Worm (Caenorhabditis elegans) whole organism, L4 larva: ENCODE data around the gene F23B2.10.

Source experiments
- D1046.2 ChIP-seq: fragments of 200-800 bp; sonication (Bioruptor generic); IDR thresholded peaks from 2 replicates; pipeline ENCODE4 v1.3.6; 2022; ENCODE audit warnings: missing genetic modification characterization, missing compliant biosample characterization
- F26F4.8 ChIP-seq: fragments of 200-800 bp; sonication (Bioruptor generic); conservative IDR thresholded peaks from 2 replicates; pipeline ENCODE4 v1.3.6; 2022; ENCODE audit warnings: missing genetic modification characterization, missing compliant biosample characterization
- F44E2.7 ChIP-seq: fragments of 200-800 bp; sonication (Bioruptor generic); IDR thresholded peaks from 2 replicates; pipeline ENCODE4 v2.1.2; 2022; ENCODE audit warnings: missing genetic modification characterization, missing compliant biosample characterization
- F49E8.2 ChIP-seq: sonication (generic microtip); optimal IDR thresholded peaks from 2 replicates; lab custom pipeline; 2016; ENCODE audit warnings: missing compliant biosample characterization, mild to moderate bottlenecking, missing genetic modification characterization, borderline replicate concordance
- R02D3.7 ChIP-seq: fragments of 150-350 bp; sonication (generic microtip); optimal IDR thresholded peaks from 3 replicates; lab custom pipeline; 2014; ENCODE audit warnings: missing biosample characterization, missing genetic modification characterization
- Y48G9A.11 ChIP-seq: fragments of 200-800 bp; sonication (Bioruptor generic); IDR thresholded peaks from 2 replicates; pipeline ENCODE4 v1.3.6; 2022; ENCODE audit warnings: missing genetic modification reagents, missing genetic modification characterization, missing compliant biosample characterization
- Y5F2A.4 ChIP-seq: fragments of 200-800 bp; sonication (Bioruptor generic); optimal IDR thresholded peaks from 2 replicates; lab custom pipeline; 2018; ENCODE audit warnings: mild to moderate bottlenecking, missing genetic modification characterization, missing compliant biosample characterization
- ama-1 ChIP-seq: fragments of 150-350 bp; optimal IDR thresholded peaks from 2 replicates; lab custom pipeline; 2014; ENCODE audit warnings: inconsistent platforms, mixed read lengths
- ceh-28 ChIP-seq: fragments of 150-350 bp; optimal IDR thresholded peaks from 2 replicates; lab custom pipeline; 2014; ENCODE audit warnings: missing biosample characterization, missing genetic modification reagents, missing genetic modification characterization
- ceh-32 ChIP-seq: sonication (generic microtip); optimal IDR thresholded peaks from 2 replicates; lab custom pipeline; 2016; ENCODE audit warnings: mild to moderate bottlenecking, missing genetic modification characterization, missing compliant biosample characterization; ENCODE audit not compliant: poor library complexity
- ceh-44 ChIP-seq: fragments of 200-800 bp; sonication (Bioruptor generic); IDR thresholded peaks from 2 replicates; pipeline ENCODE4 v1.3.6; 2022; ENCODE audit warnings: missing genetic modification reagents, missing genetic modification characterization, missing compliant biosample characterization
- ceh-62 ChIP-seq: sonication (generic microtip); optimal IDR thresholded peaks from 2 replicates; lab custom pipeline; 2017; ENCODE audit warnings: missing biosample characterization, missing genetic modification characterization
- cey-2 ChIP-seq: sonication (generic microtip); optimal IDR thresholded peaks from 3 replicates; lab custom pipeline; 2017; ENCODE audit warnings: missing genetic modification characterization, mild to moderate bottlenecking, missing compliant biosample characterization, antibody characterized with exemption, borderline replicate concordance; ENCODE audit not compliant: insufficient read depth
- ctbp-1 ChIP-seq: fragments of 200-800 bp; sonication (Bioruptor generic); IDR thresholded peaks from 2 replicates; pipeline ENCODE4 v1.3.6; 2022; ENCODE audit warnings: missing genetic modification reagents, missing genetic modification characterization, missing compliant biosample characterization
- daf-12 ChIP-seq: fragments of 150-350 bp; optimal IDR thresholded peaks from 2 replicates; lab custom pipeline; 2014; ENCODE audit warnings: missing biosample characterization, missing genetic modification reagents, missing genetic modification characterization
- daf-16 ChIP-seq, 3 experiments: sonication (generic microtip); optimal IDR thresholded peaks; 2 replicates each; lab custom pipeline; 2016 to 2017; ENCODE audit warnings: missing genetic modification characterization in 3 of 3, missing genetic modification reagents in 3 of 3, mild to moderate bottlenecking in 2 of 3, missing compliant biosample characterization in 2 of 3, missing biosample characterization in 1 of 3, moderate library complexity in 1 of 3
- daf-19 ChIP-seq: fragments of 200-800 bp; sonication (Bioruptor generic); conservative IDR thresholded peaks from 2 replicates; pipeline ENCODE4 v1.3.6; 2022; ENCODE audit warnings: missing genetic modification characterization, missing compliant biosample characterization
- dmd-6 ChIP-seq: fragments of 200-800 bp; sonication (Bioruptor generic); IDR thresholded peaks from 2 replicates; pipeline ENCODE4 v1.3.6; 2022; ENCODE audit warnings: missing genetic modification reagents, missing genetic modification characterization, missing compliant biosample characterization
- dmd-9 ChIP-seq: fragments of 200-800 bp; sonication (Bioruptor generic); IDR thresholded peaks from 2 replicates; pipeline ENCODE4 v1.3.6; 2022; ENCODE audit warnings: missing genetic modification reagents, missing genetic modification characterization, missing compliant biosample characterization
- egl-27 ChIP-seq: sonication (generic microtip); optimal IDR thresholded peaks from 3 replicates; lab custom pipeline; 2017; ENCODE audit warnings: missing biosample characterization, missing genetic modification reagents, missing genetic modification characterization
- egl-43 ChIP-seq: fragments of 200-800 bp; sonication (Bioruptor generic); IDR thresholded peaks from 2 replicates; pipeline ENCODE4 v1.3.6; 2022; ENCODE audit warnings: missing genetic modification reagents, missing genetic modification characterization, missing compliant biosample characterization
- fkh-10 ChIP-seq: fragments of 150-350 bp; optimal IDR thresholded peaks from 2 replicates; lab custom pipeline; 2014; ENCODE audit warnings: missing biosample characterization, missing genetic modification reagents, missing genetic modification characterization
- fos-1 ChIP-seq: fragments of 150-350 bp; optimal IDR thresholded peaks from 2 replicates; lab custom pipeline; 2014; ENCODE audit warnings: missing biosample characterization, missing genetic modification characterization
- gei-8 ChIP-seq: fragments of 200-800 bp; sonication (Bioruptor generic); optimal IDR thresholded peaks from 2 replicates; lab custom pipeline; 2018; ENCODE audit warnings: mild to moderate bottlenecking, missing genetic modification characterization, missing compliant biosample characterization
- hlh-11 ChIP-seq: fragments of 200-800 bp; sonication (Bioruptor generic); optimal IDR thresholded peaks from 2 replicates; lab custom pipeline; 2018; ENCODE audit warnings: mild to moderate bottlenecking, missing genetic modification characterization, missing compliant biosample characterization
- hmg-1.1 ChIP-seq: fragments of 200-800 bp; sonication (Bioruptor generic); IDR thresholded peaks from 2 replicates; pipeline ENCODE4 v1.3.6; 2022; ENCODE audit warnings: missing genetic modification reagents, missing genetic modification characterization, missing compliant biosample characterization
- jun-1 ChIP-seq: fragments of 150-350 bp; optimal IDR thresholded peaks from 2 replicates; lab custom pipeline; 2014; ENCODE audit warnings: missing biosample characterization, missing genetic modification reagents, missing genetic modification characterization
- lin-13 ChIP-seq: fragments of 150-350 bp; optimal IDR thresholded peaks from 2 replicates; lab custom pipeline; 2014; ENCODE audit warnings: missing biosample characterization, missing genetic modification reagents, missing genetic modification characterization
- lin-29 ChIP-seq: fragments of 200-800 bp; sonication (Bioruptor generic); IDR thresholded peaks from 2 replicates; pipeline ENCODE4 v1.3.6; 2022; ENCODE audit warnings: missing genetic modification reagents, missing genetic modification characterization, missing compliant biosample characterization
- madf-9 ChIP-seq: fragments of 200-800 bp; sonication (Bioruptor generic); conservative IDR thresholded peaks from 2 replicates; pipeline ENCODE4 v1.3.6; 2022; ENCODE audit warnings: missing genetic modification reagents, missing genetic modification characterization, missing compliant biosample characterization
- mep-1 ChIP-seq: fragments of 150-350 bp; sonication (generic microtip); optimal IDR thresholded peaks from 3 replicates; lab custom pipeline; 2014; ENCODE audit warnings: missing biosample characterization, missing genetic modification characterization
- mes-2 ChIP-seq: sonication (generic microtip); optimal IDR thresholded peaks from 2 replicates; lab custom pipeline; 2016; ENCODE audit warnings: missing genotype, mild to moderate bottlenecking, missing genetic modification characterization, missing compliant biosample characterization; ENCODE audit not compliant: poor library complexity, severe bottlenecking
- mxl-2 ChIP-seq: fragments of 200-800 bp; sonication (Bioruptor generic); conservative IDR thresholded peaks from 2 replicates; pipeline ENCODE4 v1.3.6; 2022; ENCODE audit warnings: missing genetic modification reagents, missing genetic modification characterization, missing compliant biosample characterization
- nhr-10 ChIP-seq: fragments of 150-350 bp; optimal IDR thresholded peaks from 2 replicates; lab custom pipeline; 2014; ENCODE audit warnings: missing biosample characterization, missing genetic modification characterization
- nhr-11 ChIP-seq: fragments of 150-350 bp; optimal IDR thresholded peaks from 2 replicates; lab custom pipeline; 2014; ENCODE audit warnings: missing biosample characterization, missing genetic modification characterization
- nhr-111 ChIP-seq: fragments of 200-800 bp; sonication (Bioruptor generic); optimal IDR thresholded peaks from 2 replicates; lab custom pipeline; 2018; ENCODE audit warnings: mild to moderate bottlenecking, missing genetic modification characterization, missing compliant biosample characterization
- nhr-28 ChIP-seq: fragments of 150-350 bp; optimal IDR thresholded peaks from 2 replicates; lab custom pipeline; 2014; ENCODE audit warnings: missing biosample characterization, missing genetic modification characterization
- nhr-41 ChIP-seq: fragments of 200-800 bp; sonication (Bioruptor generic); IDR thresholded peaks from 2 replicates; pipeline ENCODE4 v1.3.6; 2022; ENCODE audit warnings: missing genetic modification reagents, missing genetic modification characterization, missing compliant biosample characterization
- nhr-42 ChIP-seq: fragments of 200-800 bp; sonication (Bioruptor generic); IDR thresholded peaks from 2 replicates; pipeline ENCODE4 v1.3.6; 2022; ENCODE audit warnings: missing genetic modification characterization, missing compliant biosample characterization
- nhr-6 ChIP-seq: fragments of 150-350 bp; optimal IDR thresholded peaks from 2 replicates; lab custom pipeline; 2014; ENCODE audit warnings: missing biosample characterization, missing genetic modification characterization
- nhr-77 ChIP-seq: fragments of 150-350 bp; optimal IDR thresholded peaks from 2 replicates; lab custom pipeline; 2014; ENCODE audit warnings: missing biosample characterization, missing genetic modification characterization
- pha-4 ChIP-seq, 2 experiments: fragments of 150-350 bp in 1 of 2; fragments of 200-800 bp in 1 of 2; sonication (Bioruptor generic) in 1 of 2; IDR thresholded peaks in 1 of 2; optimal IDR thresholded peaks in 1 of 2; 2 replicates each; pipeline versions ENCODE4 v1.3.6 to Lab custom; 2014 to 2022; ENCODE audit warnings: missing genetic modification characterization in 2 of 2, missing genetic modification reagents in 2 of 2, missing biosample characterization in 1 of 2, missing compliant biosample characterization in 1 of 2
- php-3 ChIP-seq: fragments of 200-800 bp; sonication (Bioruptor generic); IDR thresholded peaks from 2 replicates; pipeline ENCODE4 v1.3.6; 2022; ENCODE audit warnings: missing genetic modification reagents, missing genetic modification characterization, missing compliant biosample characterization
- skn-1 ChIP-seq: fragments of 150-350 bp; optimal IDR thresholded peaks from 2 replicates; lab custom pipeline; 2014; ENCODE audit warnings: missing biosample characterization, missing genetic modification characterization
- snpc-4 ChIP-seq: fragments of 150-350 bp; optimal IDR thresholded peaks from 2 replicates; lab custom pipeline; 2014; ENCODE audit warnings: missing biosample characterization, missing genetic modification characterization
- spr-1 ChIP-seq: sonication (generic microtip); optimal IDR thresholded peaks from 2 replicates; lab custom pipeline; 2016; ENCODE audit warnings: mild to moderate bottlenecking, missing genetic modification characterization, missing compliant biosample characterization
- tag-97 ChIP-seq: fragments of 200-800 bp; sonication (Bioruptor generic); IDR thresholded peaks from 2 replicates; pipeline ENCODE4 v1.3.6; 2022; ENCODE audit warnings: missing genetic modification characterization, missing compliant biosample characterization
- unc-62 ChIP-seq, 3 experiments: fragments of 150-350 bp in 1 of 3; sonication (generic microtip); optimal IDR thresholded peaks in 2 of 3; peaks in 1 of 3; 1 replicate in 1 of 3; 2 replicates in 2 of 3; lab custom pipeline; 2014 to 2017; ENCODE audit warnings: missing biosample characterization in 3 of 3, missing genetic modification characterization in 3 of 3, missing genetic modification reagents in 3 of 3, missing genotype in 1 of 3
- zfp-3 ChIP-seq: fragments of 200-800 bp; sonication (Bioruptor generic); conservative IDR thresholded peaks from 2 replicates; pipeline ENCODE4 v1.3.6; 2022; ENCODE audit warnings: missing genetic modification reagents, missing genetic modification characterization, missing compliant biosample characterization
- zip-11 ChIP-seq: fragments of 200-800 bp; sonication (Bioruptor generic); IDR thresholded peaks from 2 replicates; pipeline ENCODE4 v1.3.6; 2022; ENCODE audit warnings: missing genetic modification characterization, missing compliant biosample characterization
- zip-2 ChIP-seq: fragments of 150-350 bp; optimal IDR thresholded peaks from 2 replicates; lab custom pipeline; 2014; ENCODE audit warnings: missing biosample characterization, missing genetic modification characterization

F23B2.10 gene

ce11 chrIV:9112019-9112418 lies 42.1 kb downstream of the F23B2.10 start (continued):
- TF ChIP-seq nhr-77 (tag; lab: Kevin White, UChicago) (no peak), mes-2 (tag; lab: Kevin White, UChicago) (no peak), ceh-62 (tag; lab: Kevin White, UChicago) (no peak), daf-19 (GFP tag; lab: Robert Waterston, UW) (no peak), lin-13 (GFP tag; lab: Kevin White, UChicago) (no peak), nhr-42 (no peak), snpc-4 (tag; lab: Kevin White, UChicago) (no peak), nhr-28 (tag; lab: Kevin White, UChicago) (peak; percentile 80), ama-1 (no peak), skn-1 (tag; lab: Kevin White, UChicago) (no peak), tag-97 (no peak), fkh-10 (GFP tag; lab: Kevin White, UChicago) (no peak), gei-8 (no peak), nhr-10 (tag; lab: Kevin White, UChicago) (no peak), Y48G9A.11 (GFP tag; lab: Robert Waterston, UW) (no peak), hmg-1.1 (GFP tag; lab: Robert Waterston, UW) (no peak), nhr-111 (no peak), nhr-6 (tag; lab: Kevin White, UChicago) (no peak), F49E8.2 (tag; lab: Kevin White, UChicago) (no peak), jun-1 (tag; lab: Kevin White, UChicago) (no peak), daf-12 (tag; lab: Kevin White, UChicago) (no peak), zip-2 (tag; lab: Kevin White, UChicago) (no peak), F26F4.8 (no peak), mep-1 (tag; lab: Kevin White, UChicago) (no peak), nhr-41 (GFP tag; lab: Robert Waterston, UW) (no peak), ctbp-1 (GFP tag; lab: Robert Waterston, UW) (no peak), nhr-11 (tag; lab: Kevin White, UChicago) (no peak), ceh-32 (tag; lab: Kevin White, UChicago) (no peak), dmd-6 (GFP tag; lab: Robert Waterston, UW) (peak; percentile 70), egl-43 (no peak), daf-16 (GFP tag; optimal IDR thresholded peaks at IDR 0.05; lab: Kevin White, UChicago) (no peak), daf-16 (tag; optimal IDR thresholded peaks at IDR 0.05; lab: Kevin White, UChicago) (peak; percentile 52), dmd-9 (GFP tag; lab: Robert Waterston, UW) (no peak), php-3 (no peak), zip-11 (no peak), R02D3.7 (tag; lab: Kevin White, UChicago) (no peak), ceh-44 (GFP tag; lab: Robert Waterston, UW) (no peak), unc-62 (GFP tag; optimal IDR thresholded peaks at IDR 0.05 in 1 of 2; lab: Kevin White, UChicago) (no peak), unc-62 (tag; optimal IDR thresholded peaks at IDR 0.05; lab: Kevin White, UChicago) (no peak), lin-29 (GFP tag; lab: Robert Waterston, UW) (no peak), madf-9 (GFP tag; lab: Robert Waterston, UW) (no peak), ceh-28 (tag; lab: Kevin White, UChicago) (no peak), mxl-2 (GFP tag; lab: Robert Waterston, UW) (no peak), pha-4 (GFP tag; IDR thresholded peaks at IDR 0.05; lab: Robert Waterston, UW) (no peak), pha-4 (tag; optimal IDR thresholded peaks at IDR 0.05; lab: Kevin White, UChicago) (no peak), D1046.2 (GFP tag; lab: Robert Waterston, UW) (no peak), Y5F2A.4 (GFP tag; lab: Kevin White, UChicago) (no peak), cey-2 (tag; lab: Kevin White, UChicago) (peak; percentile 64), egl-27 (tag; lab: Kevin White, UChicago) (no peak), spr-1 (tag; lab: Kevin White, UChicago) (no peak), zfp-3 (no peak), F44E2.7 (no peak), hlh-11 (tag; lab: Kevin White, UChicago) (peak; percentile 72), fos-1 (tag; lab: Kevin White, UChicago) (no peak)
